Fruit fly (Drosophila melanogaster) whole organism, embryonic: ENCODE data around the gene mat.

Source experiments
- Awh ChIP-seq: fragments of 200-800 bp; sonication (Bioruptor generic); IDR thresholded peaks from 2 replicates; pipeline ENCODE4, ENCODE4 v1.3.6; 2022; ENCODE audit warnings: missing biosample characterization, missing genetic modification characterization
- Blimp-1 ChIP-seq: fragments of 200-800 bp; sonication (Bioruptor generic); optimal IDR thresholded peaks from 3 replicates; lab custom pipeline; 2018; ENCODE audit warnings: missing biosample characterization, missing genetic modification characterization, mild to moderate bottlenecking, moderate library complexity, missing genetic modification reagents
- CG34376 ChIP-seq: fragments of 200-800 bp; sonication (Bioruptor generic); optimal IDR thresholded peaks from 2 replicates; lab custom pipeline; 2018; ENCODE audit warnings: missing biosample characterization, mild to moderate bottlenecking, missing genetic modification characterization
- CG6765 ChIP-seq: fragments of 200-800 bp; sonication (Bioruptor generic); optimal IDR thresholded peaks from 3 replicates; lab custom pipeline; 2017; ENCODE audit warnings: missing biosample characterization, mild to moderate bottlenecking, missing genetic modification characterization
- CG7839 ChIP-seq: fragments of 200-800 bp; sonication (Bioruptor generic); optimal IDR thresholded peaks from 3 replicates; lab custom pipeline; 2018; ENCODE audit warnings: missing biosample characterization, mild to moderate bottlenecking, missing genetic modification characterization, moderate library complexity
- CG7963 ChIP-seq: fragments of 200-800 bp; sonication (Bioruptor generic); IDR thresholded peaks from 3 replicates; pipeline ENCODE4 v1.3.6; 2022; ENCODE audit warnings: missing biosample characterization, missing genetic modification characterization; ENCODE audit not compliant: partially characterized antibody
- CG8388 ChIP-seq: fragments of 200-800 bp; sonication (Bioruptor generic); optimal IDR thresholded peaks from 2 replicates; lab custom pipeline; 2019; ENCODE audit warnings: missing biosample characterization, mild to moderate bottlenecking, missing genetic modification characterization, moderate library complexity
- Dref ChIP-seq: fragments of 200-800 bp; sonication (Bioruptor generic); IDR thresholded peaks from 2 replicates; pipeline ENCODE4 v1.3.6; 2022; ENCODE audit warnings: missing biosample characterization, missing genetic modification characterization
- Six4 ChIP-seq: fragments of 200-800 bp; sonication (Bioruptor generic); optimal IDR thresholded peaks from 2 replicates; lab custom pipeline; 2016; ENCODE audit warnings: missing biosample characterization, missing genetic modification characterization
- bbx ChIP-seq: fragments of 200-800 bp; sonication (Bioruptor generic); IDR thresholded peaks from 2 replicates; pipeline ENCODE4 v1.3.6; 2022; ENCODE audit warnings: missing biosample characterization, missing genetic modification characterization; ENCODE audit not compliant: partially characterized antibody
- dan ChIP-seq: fragments of 200-800 bp; sonication (Bioruptor generic); IDR thresholded peaks from 2 replicates; pipeline ENCODE4 v1.3.6; 2022; ENCODE audit warnings: missing biosample characterization, missing genetic modification characterization
- hkb ChIP-seq, 2 experiments: fragments of 200-800 bp in 1 of 2; fragments of >200 bp in 1 of 2; sonication (Bioruptor generic) in 1 of 2; IDR thresholded peaks in 1 of 2; optimal IDR thresholded peaks in 1 of 2; 2 replicates each; pipeline versions ENCODE4 v1.3.6 to Lab custom; 2017 to 2022; ENCODE audit warnings: missing biosample characterization in 1 of 2, missing genetic modification characterization in 1 of 2
- stc ChIP-seq: fragments of 200-800 bp; sonication (Bioruptor generic); IDR thresholded peaks from 2 replicates; pipeline ENCODE4 v1.3.6; 2022; ENCODE audit warnings: missing biosample characterization, missing genetic modification characterization
- vvl ChIP-seq: fragments of 200-800 bp; sonication (Bioruptor generic); IDR thresholded peaks from 2 replicates; pipeline ENCODE4 v1.3.6; 2022; ENCODE audit warnings: missing biosample characterization, missing genetic modification characterization

DNA sequence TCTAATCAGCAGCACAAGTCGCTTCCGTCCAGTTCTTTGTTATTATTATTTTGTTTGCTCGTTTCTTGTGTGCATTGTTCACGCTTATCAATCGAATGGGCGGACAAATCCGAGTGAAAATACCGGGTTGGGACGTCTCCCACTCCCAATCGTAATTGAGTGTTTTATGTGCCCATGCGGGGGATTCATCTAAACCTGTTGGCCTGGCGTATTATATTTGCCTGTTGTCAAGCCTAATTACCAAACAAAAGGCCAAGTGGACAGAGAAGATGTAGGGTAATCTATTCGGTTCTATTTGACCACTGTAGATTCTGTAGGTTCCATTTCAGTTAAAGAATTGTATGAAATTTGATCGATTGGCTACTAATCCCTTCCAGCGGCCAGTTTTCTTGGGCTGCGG, 26.6 kb upstream of the mat start:
- TF ChIP-seq CG8388 (GFP tag; lab: Kevin White, UChicago) (no peak), CG7839 (no peak), stc (GFP tag; lab: Robert Waterston, UW) (no peak), CG34376 (GFP tag; lab: Kevin White, UChicago) (no peak), vvl (GFP tag; lab: Robert Waterston, UW) (no peak), Blimp-1 (no peak), hkb (optimal IDR thresholded peaks at IDR 0.05; lab: Kevin White, UChicago) (no peak), hkb (GFP tag; IDR thresholded peaks at IDR 0.05; lab: Robert Waterston, UW) (no peak), CG6765 (GFP tag; lab: Kevin White, UChicago) (no peak), Dref (GFP tag; lab: Robert Waterston, UW) (no peak), bbx (GFP tag; lab: Robert Waterston, UW) (no peak), Awh (GFP tag; lab: Robert Waterston, UW) (no peak), dan (GFP tag; lab: Robert Waterston, UW) (no peak), Six4 (GFP tag; lab: Kevin White, UChicago) (no peak), CG7963 (GFP tag; lab: Robert Waterston, UW) (no peak)
